Fruit fly (Drosophila melanogaster): ENCODE measurements around the gene CG9175.

The CG9175 gene

dm6 chr2L:6139082-6139481, 40.3 kb upstream of the CG9175 start, which contains the start of gene CG13991:
CG13991 (plus strand) TSS chr2L:6139382.
- TF ChIP-seq Blimp-1 (GFP tag; optimal IDR thresholded peaks at IDR 0.05) = no peak

- TF ChIP-seq CG11723 (GFP tag; optimal IDR thresholded peaks at IDR 0.05) = no peak
- TF ChIP-seq Gug (GFP tag; IDR thresholded peaks at IDR 0.05) = no peak
- peak; percentile 98 for TF ChIP-seq trem (tag; optimal IDR thresholded peaks at IDR 0.05)
- TF ChIP-seq CG15514 (GFP tag; optimal IDR thresholded peaks at IDR 0.05) = peak; percentile 95
- TF ChIP-seq Myb (GFP tag; optimal IDR thresholded peaks at IDR 0.05) = peak; percentile 35
- peak; percentile 84 for TF ChIP-seq stwl (tag; optimal IDR thresholded peaks at IDR 0.05)
Observed at dm6 chr2L:6130522-6131073, 31.8 kb upstream of the CG9175 start, which contains the start of the genes B9d2, tctn and CG9222. B9d2 (minus strand) TSS chr2L:6130651. tctn (minus strand) TSS chr2L:6130651. CG9222 (plus strand) TSS chr2L:6131023.

- peak; percentile 16 for TF ChIP-seq MESR4 (GFP tag; optimal IDR thresholded peaks at IDR 0.05)
- TF ChIP-seq BEAF-32 (GFP tag; optimal IDR thresholded peaks at IDR 0.05) = peak; percentile 12
- TF ChIP-seq pfk (GFP tag; optimal IDR thresholded peaks at IDR 0.05) = peak; percentile 17
- TF ChIP-seq Dll (GFP tag; IDR thresholded peaks at IDR 0.05; ENCODE audit: partially characterized antibody) = 0 out of 4 replicates have a peak, but pooled peaks have one; percentile 11
- TF ChIP-seq row (GFP tag; IDR thresholded peaks at IDR 0.05) = peak; percentile 45; the same call in 2 of the 3 replicates
- TF ChIP-seq CG13296 (GFP tag; optimal IDR thresholded peaks at IDR 0.05) = no peak
- TF ChIP-seq E2f2 (GFP tag; IDR thresholded peaks at IDR 0.05) = peak; percentile 74
- TF ChIP-seq CG1603 (tag; optimal IDR thresholded peaks at IDR 0.05) = peak; percentile 61
- TF ChIP-seq Fer2 (tag; optimal IDR thresholded peaks at IDR 0.05) = no peak
- peak; percentile 26 for TF ChIP-seq CG4617 (GFP tag; optimal IDR thresholded peaks at IDR 0.05; ENCODE audit: borderline replicate concordance)
- TF ChIP-seq sr (GFP tag; IDR thresholded peaks at IDR 0.05) = no peak
- peak; percentile 1 for TF ChIP-seq CG33213 (GFP tag; optimal IDR thresholded peaks at IDR 0.05)
- TF ChIP-seq CG13287 (GFP tag; IDR thresholded peaks at IDR 0.05; ENCODE audit: partially characterized antibody) = peak; percentile 48; the same call in 1 of the 2 replicates
- no peak for TF ChIP-seq pros (GFP tag; optimal IDR thresholded peaks at IDR 0.05)
- TF ChIP-seq Mes4 (GFP tag; optimal IDR thresholded peaks at IDR 0.05) = no peak
- peak; percentile 6 for TF ChIP-seq sens (GFP tag)
- TF ChIP-seq Dp (GFP tag; optimal IDR thresholded peaks at IDR 0.05) = peak; percentile 68
- TF ChIP-seq CG14441 (GFP tag; IDR thresholded peaks at IDR 0.05) = no peak
- TF ChIP-seq CTCF (GFP tag; optimal IDR thresholded peaks at IDR 0.05) = peak; percentile 38
- TF ChIP-seq CG7745 (tag; optimal IDR thresholded peaks at IDR 0.05) = no peak
- TF ChIP-seq Myb (GFP tag; optimal IDR thresholded peaks at IDR 0.05) = peak; percentile 79
- no peak for TF ChIP-seq Sox100B (GFP tag; optimal IDR thresholded peaks at IDR 0.05)
- peak; percentile 84 for TF ChIP-seq stwl (tag; optimal IDR thresholded peaks at IDR 0.05)
- TF ChIP-seq CG6791 (GFP tag; IDR thresholded peaks at IDR 0.05; ENCODE audit: partially characterized antibody) = no peak
- TF ChIP-seq lilli (GFP tag; optimal IDR thresholded peaks at IDR 0.05) = no peak
- peak; percentile 25 for TF ChIP-seq zen (tag; optimal IDR thresholded peaks at IDR 0.05)
- TF ChIP-seq pzg (GFP tag; optimal IDR thresholded peaks at IDR 0.05) = peak; percentile 50
- peak; percentile 57 for TF ChIP-seq Med (GFP tag)
- no peak for TF ChIP-seq Spps (tag; optimal IDR thresholded peaks at IDR 0.05)
- TF ChIP-seq trem (tag; optimal IDR thresholded peaks at IDR 0.05) = peak; percentile 74
- peak; percentile 73 for TF ChIP-seq CG9797 (GFP tag; optimal IDR thresholded peaks at IDR 0.05)
- no peak for TF ChIP-seq CG12236 (GFP tag; optimal IDR thresholded peaks at IDR 0.05)
- peak; percentile 16 for TF ChIP-seq CG14710 (tag; optimal IDR thresholded peaks at IDR 0.05)
- no peak for TF ChIP-seq CG34376 (GFP tag; optimal IDR thresholded peaks at IDR 0.05)
- no peak for TF ChIP-seq Nf-YA (GFP tag; IDR thresholded peaks at IDR 0.05)
- peak; percentile 14 for TF ChIP-seq Ets97D (GFP tag; optimal IDR thresholded peaks at IDR 0.05)
- no peak for TF ChIP-seq CG11398 (GFP tag; optimal IDR thresholded peaks at IDR 0.05)
- TF ChIP-seq MBD-R2 (GFP tag; IDR thresholded peaks at IDR 0.05) = peak; percentile 75
- TF ChIP-seq phol (tag; optimal IDR thresholded peaks at IDR 0.05) = peak; percentile 40
- peak; percentile 52 for TF ChIP-seq CG15514 (GFP tag; optimal IDR thresholded peaks at IDR 0.05)
- peak; percentile 84 for TF ChIP-seq gfzf (GFP tag; optimal IDR thresholded peaks at IDR 0.05)
- TF ChIP-seq CG6813 (GFP tag; optimal IDR thresholded peaks at IDR 0.05) = no peak
Observed at dm6 chr2L:6127478-6127877, 28.7 kb upstream of the CG9175 start, which contains the start of gene WDR79. WDR79 (minus strand) TSS chr2L:6127775.
